Fruit fly (Drosophila melanogaster) whole organism, prepupa: ENCODE measurements around the gene CG2685.

Source experiments
- CG10669 ChIP-seq: fragments of 200-800 bp; sonication (Bioruptor generic); optimal IDR thresholded peaks from 3 replicates; lab custom pipeline; 2018; ENCODE audit warnings: missing biosample characterization, mild to moderate bottlenecking, missing genetic modification characterization, moderate library complexity
- CG16779 ChIP-seq: fragments of 200-800 bp; sonication (Bioruptor generic); optimal IDR thresholded peaks from 3 replicates; lab custom pipeline; 2017; ENCODE audit warnings: missing biosample characterization, mild to moderate bottlenecking, missing genetic modification characterization
- CG3032 ChIP-seq: fragments of 200-800 bp; optimal IDR thresholded peaks from 2 replicates; lab custom pipeline; 2019; ENCODE audit warnings: missing biosample characterization, mild to moderate bottlenecking, missing genetic modification characterization, moderate library complexity
- CG31627 ChIP-seq: fragments of 200-800 bp; sonication (Bioruptor generic); optimal IDR thresholded peaks from 3 replicates; lab custom pipeline; 2016; ENCODE audit warnings: missing biosample characterization, missing genetic modification characterization
- CG32006 ChIP-seq: fragments of 200-800 bp; sonication (Bioruptor generic); optimal IDR thresholded peaks from 3 replicates; lab custom pipeline; 2017; ENCODE audit warnings: missing biosample characterization, mild to moderate bottlenecking, missing genetic modification characterization
- CG4318 ChIP-seq: fragments of 200-800 bp; sonication (Bioruptor generic); optimal IDR thresholded peaks from 3 replicates; lab custom pipeline; 2017; ENCODE audit warnings: missing biosample characterization, mild to moderate bottlenecking, missing genetic modification characterization
- CG6792 ChIP-seq: fragments of 200-800 bp; sonication (Bioruptor generic); optimal IDR thresholded peaks from 3 replicates; lab custom pipeline; 2016; ENCODE audit warnings: missing biosample characterization, missing genetic modification characterization
- CG6808 ChIP-seq: fragments of 200-800 bp; sonication (Bioruptor generic); optimal IDR thresholded peaks from 3 replicates; lab custom pipeline; 2017; ENCODE audit warnings: missing biosample characterization, missing genetic modification characterization, mild to moderate bottlenecking, moderate library complexity, missing genetic modification reagents
- CG7368 ChIP-seq: fragments of 200-800 bp; sonication (Bioruptor generic); optimal IDR thresholded peaks from 3 replicates; lab custom pipeline; 2016; ENCODE audit warnings: missing biosample characterization, missing genetic modification characterization
- Eip78C ChIP-seq: fragments of 200-800 bp; sonication (Bioruptor generic); peaks from one replicate; lab custom pipeline; 2016; ENCODE audit warnings: missing biosample characterization, missing genetic modification characterization
- Ets21C ChIP-seq: fragments of 200-800 bp; sonication (Bioruptor generic); optimal IDR thresholded peaks from 3 replicates; lab custom pipeline; 2016; ENCODE audit warnings: missing biosample characterization, missing genetic modification characterization
- Ets96B ChIP-seq: fragments of 200-800 bp; optimal IDR thresholded peaks from 2 replicates; lab custom pipeline; 2019; ENCODE audit warnings: missing biosample characterization, mild to moderate bottlenecking, missing genetic modification characterization, moderate library complexity
- Hr38 ChIP-seq: sonication (Bioruptor generic); optimal IDR thresholded peaks from 2 replicates; lab custom pipeline; 2016; ENCODE audit warnings: missing biosample characterization, missing genetic modification characterization
- eg ChIP-seq: fragments of 200-800 bp; sonication (Bioruptor generic); IDR thresholded peaks from 3 replicates; pipeline ENCODE4 v1.3.6; 2022; ENCODE audit warnings: missing biosample characterization, missing genetic modification characterization
- esn ChIP-seq: fragments of 200-800 bp; sonication (Bioruptor generic); optimal IDR thresholded peaks from 2 replicates; lab custom pipeline; 2016; ENCODE audit warnings: missing biosample characterization, mild to moderate bottlenecking, missing genetic modification characterization, moderate library complexity
- fd59A ChIP-seq: fragments of 200-800 bp; sonication (Bioruptor generic); optimal IDR thresholded peaks from 2 replicates; lab custom pipeline; 2017; ENCODE audit warnings: missing biosample characterization, mild to moderate bottlenecking, missing genetic modification characterization, missing genetic modification reagents
- fkh ChIP-seq: fragments of 200-800 bp; sonication (Bioruptor generic); optimal IDR thresholded peaks from 3 replicates; lab custom pipeline; 2017; ENCODE audit warnings: missing biosample characterization, mild to moderate bottlenecking, missing genetic modification characterization, moderate library complexity
- lz ChIP-seq: fragments of 200-800 bp; sonication (Bioruptor generic); optimal IDR thresholded peaks from 3 replicates; lab custom pipeline; 2016; ENCODE audit warnings: missing biosample characterization, missing genetic modification characterization
- ss ChIP-seq, 2 experiments: fragments of 200-800 bp; sonication (Bioruptor generic); optimal IDR thresholded peaks; 2 replicates in 1 of 2; 3 replicates in 1 of 2; lab custom pipeline; 2017 to 2018; ENCODE audit warnings: mild to moderate bottlenecking in 2 of 2, missing biosample characterization in 2 of 2, missing genetic modification characterization in 2 of 2, moderate library complexity in 1 of 2
- svp ChIP-seq: fragments of 200-800 bp; sonication (Bioruptor generic); peaks from one replicate; lab custom pipeline; 2016; ENCODE audit warnings: missing biosample characterization, missing genetic modification characterization

Gene CG2685

DNA sequence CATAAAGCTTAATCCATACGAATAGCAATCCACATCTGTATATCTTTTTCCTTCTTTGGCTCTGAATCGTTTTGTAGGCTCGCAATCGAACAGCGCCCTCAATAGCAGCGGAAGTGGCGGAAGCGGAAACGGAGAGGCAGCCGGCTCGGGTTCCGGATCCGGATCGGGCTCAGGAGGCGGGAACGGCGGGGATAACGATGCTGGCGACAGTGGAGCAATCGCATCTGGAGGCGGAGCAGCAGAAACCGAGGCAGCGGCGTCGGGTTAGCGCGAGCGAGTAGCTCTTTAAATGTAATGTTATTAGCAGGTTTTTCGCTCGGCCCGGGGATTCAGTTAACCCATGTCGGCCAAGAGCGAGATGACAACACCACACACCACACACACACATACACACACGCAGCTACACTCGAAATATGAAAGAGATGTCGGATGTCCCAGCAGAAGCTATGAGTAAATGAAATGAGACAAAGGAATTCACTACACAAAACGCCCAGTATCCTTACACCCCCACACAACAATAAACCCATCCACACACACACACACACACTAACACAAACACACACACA is 36.7 kb downstream of the CG2685 start:
- peak in 1 of 2 experiments; percentile 8 for TF ChIP-seq ss (GFP tag; optimal IDR thresholded peaks at IDR 0.05; lab: Kevin White, UChicago)
- no peak for TF ChIP-seq eg
- no peak for TF ChIP-seq esn (GFP tag; lab: Kevin White, UChicago)
- TF ChIP-seq svp, result no peak
- no peak for TF ChIP-seq CG6808
- TF ChIP-seq CG7368 (GFP tag; lab: Kevin White, UChicago), result no peak
- TF ChIP-seq CG6792 (GFP tag; lab: Kevin White, UChicago), result no peak
- no peak for TF ChIP-seq lz (GFP tag; lab: Kevin White, UChicago)
- TF ChIP-seq Eip78C (GFP tag; lab: Kevin White, UChicago), result peak; percentile 57

DNA sequence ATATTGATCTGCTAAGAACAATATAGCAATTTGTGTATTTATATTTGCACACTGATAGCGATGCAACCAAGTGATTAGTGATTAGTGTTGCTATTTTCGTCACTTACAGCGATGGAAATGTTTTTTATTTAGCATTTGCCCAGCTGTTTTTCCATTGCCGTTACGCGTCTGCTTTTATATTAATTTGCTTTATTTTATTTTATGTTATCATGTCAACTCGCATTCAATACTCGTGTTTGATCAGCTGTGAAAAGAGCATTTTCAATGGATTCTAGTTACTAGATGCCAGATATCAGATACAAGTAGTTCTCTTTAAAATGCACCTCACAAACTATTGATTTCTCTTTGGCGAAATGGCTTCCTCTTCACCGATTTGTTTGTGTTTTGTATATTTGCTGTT is 50.3 kb downstream of the CG2685 start:
- TF ChIP-seq CG31627 (GFP tag; lab: Kevin White, UChicago) (no peak), fkh (GFP tag; lab: Kevin White, UChicago) (peak; percentile 55), Ets96B (no peak)
- TF ChIP-seq, all 60 proteins: peak for 1

DNA sequence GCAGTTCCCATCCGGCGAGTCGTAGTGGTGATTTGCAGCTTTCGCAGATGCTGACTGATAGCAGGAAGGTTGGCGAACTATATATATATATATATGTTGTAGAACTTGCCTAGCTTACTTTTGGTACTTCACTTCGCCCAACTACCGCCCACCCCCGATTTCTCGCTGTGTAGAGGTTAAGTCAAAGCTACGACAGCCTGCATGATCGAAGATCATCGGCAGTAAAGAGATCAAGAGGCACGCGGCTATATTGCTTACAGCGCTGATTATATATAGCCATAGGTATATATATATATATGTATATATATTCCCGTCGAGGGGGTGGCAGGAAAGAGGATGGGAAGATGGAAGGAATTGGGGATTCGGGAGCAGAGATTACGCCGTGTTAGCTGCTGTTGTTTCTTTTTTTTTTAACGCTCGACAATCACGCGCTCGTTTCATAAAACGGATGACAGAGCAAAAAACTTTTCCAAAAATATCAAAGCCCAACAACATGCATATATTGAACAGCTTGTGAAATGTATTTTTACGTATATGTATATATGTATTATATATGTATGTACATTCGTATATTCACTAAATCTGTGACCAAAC is 51.1 kb downstream of the CG2685 start:
- TF ChIP-seq svp (peak; percentile 96), Ets21C (GFP tag; lab: Kevin White, UChicago) (no peak)

DNA sequence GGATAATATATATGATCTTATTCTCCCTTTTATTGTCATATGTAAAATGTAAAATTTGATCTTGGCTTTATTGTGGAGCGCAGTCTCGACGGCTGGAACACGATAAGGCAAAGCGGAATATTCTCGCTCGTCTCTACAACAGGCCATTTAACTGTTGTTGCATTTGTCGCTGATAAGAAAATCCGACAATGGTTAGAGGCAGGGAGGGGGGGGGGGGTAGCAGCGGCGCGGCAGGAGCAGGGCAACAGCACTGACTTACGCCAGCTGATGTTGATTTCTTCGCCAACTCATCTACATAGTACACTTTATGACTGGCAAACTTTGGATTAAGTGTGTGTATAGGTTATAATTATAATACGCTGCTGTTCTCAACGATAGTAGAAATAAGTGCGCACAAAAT is 52.0 kb downstream of the CG2685 start:
- no peak for TF ChIP-seq Ets96B
- TF ChIP-seq CG32006 (GFP tag; lab: Kevin White, UChicago), result no peak
- TF ChIP-seq Hr38 (GFP tag; lab: Kevin White, UChicago), result no peak
- TF ChIP-seq ss (GFP tag; optimal IDR thresholded peaks at IDR 0.05; lab: Kevin White, UChicago), result no peak
- no peak for TF ChIP-seq CG10669 (GFP tag; lab: Kevin White, UChicago)
- no peak for TF ChIP-seq CG16779 (tag; lab: Kevin White, UChicago)
- no peak for TF ChIP-seq CG3032
- TF ChIP-seq CG4318, result no peak
- peak; percentile 51 for TF ChIP-seq svp
- TF ChIP-seq Ets21C (GFP tag; lab: Kevin White, UChicago), result no peak
- no peak for TF ChIP-seq esn (GFP tag; lab: Kevin White, UChicago)
- no peak for TF ChIP-seq CG7368 (GFP tag; lab: Kevin White, UChicago)
- no peak for TF ChIP-seq fd59A (GFP tag; lab: Kevin White, UChicago)
- peak; percentile 25 for TF ChIP-seq fkh (GFP tag; lab: Kevin White, UChicago)
- peak; percentile 28 for TF ChIP-seq Eip78C (GFP tag; lab: Kevin White, UChicago)
